Worm (Caenorhabditis elegans) whole organism, late embryonic: ENCODE data around the gene F14D7.6.
"Not testable (repeated sequence)": the region's sequence is repeated elsewhere in the genome, so short reads cannot be mapped to it uniquely, and the experiment has no call there.

ENCODE experiments used
- C38D4.7 ChIP-seq: fragments of 200-800 bp; sonication (Bioruptor generic); optimal IDR thresholded peaks from 2 replicates; lab custom pipeline; 2018; ENCODE audit warnings: mild to moderate bottlenecking, missing genetic modification characterization, moderate library complexity, missing compliant biosample characterization
- K02D7.2 ChIP-seq: sonication (generic microtip); optimal IDR thresholded peaks from 2 replicates; lab custom pipeline; 2017; ENCODE audit warnings: mild to moderate bottlenecking, missing genetic modification characterization, missing compliant biosample characterization
- Y22D7AL.16 ChIP-seq: sonication (generic microtip); optimal IDR thresholded peaks from 2 replicates; lab custom pipeline; 2016; ENCODE audit warnings: missing genetic modification characterization, missing compliant biosample characterization
- ahr-1 ChIP-seq: sonication (generic microtip); optimal IDR thresholded peaks from 2 replicates; lab custom pipeline; 2016; ENCODE audit warnings: missing genetic modification characterization, missing compliant biosample characterization
- ceh-14 ChIP-seq: sonication (generic microtip); optimal IDR thresholded peaks from 2 replicates; lab custom pipeline; 2016; ENCODE audit warnings: missing genotype, missing genetic modification characterization, missing compliant biosample characterization
- ceh-19 ChIP-seq: fragments of 200-800 bp; sonication (Bioruptor generic); optimal IDR thresholded peaks from 2 replicates; lab custom pipeline; 2018; ENCODE audit warnings: mild to moderate bottlenecking, missing genetic modification characterization, missing compliant biosample characterization
- ceh-22 ChIP-seq: sonication (generic microtip); optimal IDR thresholded peaks from 2 replicates; lab custom pipeline; 2017; ENCODE audit warnings: missing biosample characterization, missing genetic modification characterization
- ceh-24 ChIP-seq: sonication (generic microtip); optimal IDR thresholded peaks from 2 replicates; lab custom pipeline; 2016; ENCODE audit warnings: mild to moderate bottlenecking, missing genetic modification characterization, missing compliant biosample characterization
- ceh-30 ChIP-seq: fragments of 150-350 bp; optimal IDR thresholded peaks from 2 replicates; lab custom pipeline; 2014; ENCODE audit warnings: missing biosample characterization, missing genetic modification characterization
- ceh-34 ChIP-seq: sonication (generic microtip); optimal IDR thresholded peaks from 2 replicates; lab custom pipeline; 2016; ENCODE audit warnings: mild to moderate bottlenecking, missing genetic modification characterization, missing compliant biosample characterization
- ceh-45 ChIP-seq: fragments of 200-800 bp; sonication (Bioruptor generic); IDR thresholded peaks from 2 replicates; pipeline ENCODE4 v1.3.6; 2022; ENCODE audit warnings: missing genetic modification reagents, missing genetic modification characterization, missing compliant biosample characterization
- che-1 ChIP-seq: sonication (generic microtip); optimal IDR thresholded peaks from 2 replicates; lab custom pipeline; 2016; ENCODE audit warnings: mild to moderate bottlenecking, missing genetic modification characterization, missing compliant biosample characterization
- dmd-4 ChIP-seq: sonication (generic microtip); optimal IDR thresholded peaks from 2 replicates; lab custom pipeline; 2016; ENCODE audit warnings: borderline replicate concordance, missing genetic modification characterization, missing compliant biosample characterization
- elt-2 ChIP-seq: sonication (generic microtip); optimal IDR thresholded peaks from 2 replicates; lab custom pipeline; 2016; ENCODE audit warnings: missing genetic modification reagents, missing genetic modification characterization, missing compliant biosample characterization
- elt-4 ChIP-seq: sonication (generic microtip); optimal IDR thresholded peaks from 2 replicates; lab custom pipeline; 2016; ENCODE audit warnings: missing genetic modification characterization, missing compliant biosample characterization
- eyg-1 ChIP-seq: sonication (generic microtip); optimal IDR thresholded peaks from 2 replicates; lab custom pipeline; 2016; ENCODE audit warnings: missing genotype, missing genetic modification characterization, missing compliant biosample characterization
- fax-1 ChIP-seq: sonication (generic microtip); optimal IDR thresholded peaks from 2 replicates; lab custom pipeline; 2016; ENCODE audit warnings: missing genotype, missing genetic modification characterization, missing compliant biosample characterization
- fkh-10 ChIP-seq: fragments of 150-350 bp; optimal IDR thresholded peaks from 2 replicates; lab custom pipeline; 2014; ENCODE audit warnings: missing biosample characterization, missing genetic modification reagents, missing genetic modification characterization
- fkh-6 ChIP-seq: sonication (generic microtip); optimal IDR thresholded peaks from 2 replicates; lab custom pipeline; 2016; ENCODE audit warnings: missing genetic modification characterization, missing compliant biosample characterization
- hlh-15 ChIP-seq: sonication (generic microtip); optimal IDR thresholded peaks from 2 replicates; lab custom pipeline; 2016; ENCODE audit warnings: missing genetic modification characterization, missing compliant biosample characterization
- lim-6 ChIP-seq: sonication (generic microtip); optimal IDR thresholded peaks from 2 replicates; lab custom pipeline; 2016; ENCODE audit warnings: missing genetic modification characterization, missing compliant biosample characterization
- madf-2 ChIP-seq: sonication (generic microtip); optimal IDR thresholded peaks from 2 replicates; lab custom pipeline; 2017; ENCODE audit warnings: missing genetic modification characterization, missing compliant biosample characterization
- mec-3 ChIP-seq: sonication (generic microtip); optimal IDR thresholded peaks from 2 replicates; lab custom pipeline; 2016; ENCODE audit warnings: borderline replicate concordance, missing genetic modification characterization, missing compliant biosample characterization
- nhr-11 ChIP-seq: fragments of 150-350 bp; optimal IDR thresholded peaks from 2 replicates; lab custom pipeline; 2014; ENCODE audit warnings: missing biosample characterization, missing genetic modification characterization
- npax-4 ChIP-seq: sonication (generic microtip); optimal IDR thresholded peaks from 2 replicates; lab custom pipeline; 2016; ENCODE audit warnings: missing genetic modification characterization, missing compliant biosample characterization
- odd-2 ChIP-seq: sonication (generic microtip); optimal IDR thresholded peaks from 2 replicates; lab custom pipeline; 2017; ENCODE audit warnings: antibody characterized with exemption, mild to moderate bottlenecking, missing genetic modification characterization, missing compliant biosample characterization
- pag-3 ChIP-seq: sonication (generic microtip); optimal IDR thresholded peaks from 2 replicates; lab custom pipeline; 2016; ENCODE audit warnings: missing compliant biosample characterization, missing genetic modification characterization, borderline replicate concordance
- pat-9 ChIP-seq: fragments of 200-800 bp; sonication (Bioruptor generic); optimal IDR thresholded peaks from 2 replicates; lab custom pipeline; 2018; ENCODE audit warnings: mild to moderate bottlenecking, missing genetic modification characterization, moderate library complexity, missing compliant biosample characterization
- pha-2 ChIP-seq: sonication (generic microtip); optimal IDR thresholded peaks from 2 replicates; lab custom pipeline; 2017; ENCODE audit warnings: mild to moderate bottlenecking, missing genetic modification characterization, missing compliant biosample characterization
- pha-4 ChIP-seq: fragments of 150-350 bp; optimal IDR thresholded peaks from 2 replicates; lab custom pipeline; 2018; ENCODE audit warnings: missing biosample characterization, missing genetic modification reagents, missing genetic modification characterization
- pqm-1 ChIP-seq: sonication (generic microtip); optimal IDR thresholded peaks from 2 replicates; lab custom pipeline; 2016; ENCODE audit warnings: missing genetic modification characterization, missing compliant biosample characterization
- pros-1 ChIP-seq: fragments of 150-350 bp; optimal IDR thresholded peaks from 2 replicates; lab custom pipeline; 2014; ENCODE audit warnings: missing biosample characterization, missing genetic modification reagents, missing genetic modification characterization
- sdc-2 ChIP-seq: sonication (generic microtip); optimal IDR thresholded peaks from 2 replicates; lab custom pipeline; 2016; ENCODE audit warnings: missing genotype, missing genetic modification characterization, missing compliant biosample characterization
- tbx-7 ChIP-seq: sonication (generic microtip); optimal IDR thresholded peaks from 2 replicates; lab custom pipeline; 2016; ENCODE audit warnings: missing genotype, missing genetic modification characterization, missing compliant biosample characterization
- ttx-3 ChIP-seq: sonication (generic microtip); optimal IDR thresholded peaks from 2 replicates; lab custom pipeline; 2016; ENCODE audit warnings: missing genetic modification reagents, missing genetic modification characterization, missing compliant biosample characterization
- unc-3 ChIP-seq, 2 experiments: fragments of 200-800 bp in 1 of 2; sonication (Bioruptor generic) in 1 of 2; sonication (generic microtip) in 1 of 2; conservative IDR thresholded peaks in 1 of 2; optimal IDR thresholded peaks in 1 of 2; 2 replicates each; pipeline versions ENCODE4 v1.3.6 to Lab custom; 2016 to 2022; ENCODE audit warnings: missing compliant biosample characterization in 2 of 2, missing genetic modification characterization in 2 of 2, missing genetic modification reagents in 1 of 2
- unc-55 ChIP-seq: sonication (generic microtip); optimal IDR thresholded peaks from 2 replicates; lab custom pipeline; 2017; ENCODE audit warnings: missing biosample characterization, missing genetic modification reagents, missing genetic modification characterization
- unc-86 ChIP-seq: sonication (generic microtip); optimal IDR thresholded peaks from 2 replicates; lab custom pipeline; 2016; ENCODE audit warnings: missing genetic modification characterization, missing compliant biosample characterization
- zip-5 ChIP-seq: sonication (generic microtip); optimal IDR thresholded peaks from 2 replicates; lab custom pipeline; 2016; ENCODE audit warnings: missing genetic modification characterization, missing compliant biosample characterization
- ztf-16 ChIP-seq: sonication (generic microtip); optimal IDR thresholded peaks from 2 replicates; lab custom pipeline; 2017; ENCODE audit warnings: missing genetic modification characterization, missing compliant biosample characterization

The F14D7.6 gene

DNA sequence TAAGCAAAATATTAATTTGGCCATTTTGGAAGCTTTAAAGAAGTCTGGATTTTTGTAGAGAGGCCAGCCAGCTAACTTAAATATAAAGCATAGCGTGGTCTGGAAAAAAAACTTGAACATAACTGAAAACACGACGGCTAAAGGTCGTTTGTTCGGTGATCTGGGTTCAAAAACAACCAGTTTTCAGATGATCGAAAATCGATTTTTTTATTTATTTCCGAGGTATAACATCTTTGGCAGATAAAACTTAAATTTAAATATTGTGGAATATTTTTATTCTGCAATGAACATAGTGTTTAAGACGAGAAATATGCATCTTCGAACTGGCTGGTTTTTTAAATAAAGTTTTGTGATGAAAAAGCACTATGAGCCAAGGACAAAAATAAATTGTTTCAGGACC lies 32.6 kb upstream of the F14D7.6 start, which contains the start of gene F40G12.4:
TSS of gene F40G12.4 (minus strand) at position 101 of the 400 bp plus-strand sequence.
- TF ChIP-seq ceh-34 (tag; lab: Kevin White, UChicago), result no peak
- no peak for TF ChIP-seq K02D7.2
- no peak for TF ChIP-seq tbx-7 (tag; lab: Kevin White, UChicago)
- TF ChIP-seq pat-9 (tag; lab: Kevin White, UChicago), result no peak
- TF ChIP-seq pha-4, result no peak
- TF ChIP-seq mec-3 (tag; lab: Kevin White, UChicago), result no peak
- no peak for TF ChIP-seq ceh-19 (GFP tag; lab: Kevin White, UChicago)
- TF ChIP-seq, all 69 proteins: peak for 0

DNA sequence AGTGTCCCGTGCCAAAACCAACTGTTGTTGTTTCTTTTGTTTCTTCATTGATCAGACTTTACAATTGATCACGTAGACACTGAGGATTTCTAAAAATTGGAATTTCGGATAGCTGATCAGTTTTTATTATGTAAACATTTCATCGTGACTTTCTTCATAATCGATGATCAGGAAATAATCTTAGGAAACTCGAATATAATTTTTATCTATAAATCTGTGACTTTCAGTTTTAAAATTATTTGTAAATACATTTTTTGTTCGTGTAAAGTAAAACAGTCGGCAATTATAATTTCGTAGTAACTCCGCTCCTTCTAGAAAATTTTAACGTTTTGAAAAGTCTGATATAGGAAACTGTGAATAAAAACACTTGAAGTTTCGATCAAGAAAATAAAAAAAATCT lies 30.5 kb upstream of the F14D7.6 start, which contains the start of gene F40G12.5:
TSS of gene F40G12.5 (minus strand) at position 101 of the 400 bp plus-strand sequence.
- TF ChIP-seq ceh-30, result no peak
- no peak for TF ChIP-seq fkh-10 (GFP tag; lab: Kevin White, UChicago)
- no peak for TF ChIP-seq npax-4
- no peak for TF ChIP-seq ceh-45
- no peak for TF ChIP-seq madf-2 (tag; lab: Kevin White, UChicago)
- TF ChIP-seq dmd-4 (tag; lab: Kevin White, UChicago), result no peak
- no peak for TF ChIP-seq elt-4
- no peak for TF ChIP-seq pag-3 (tag; lab: Kevin White, UChicago)
- no peak for TF ChIP-seq eyg-1 (tag; lab: Kevin White, UChicago)
- no peak for TF ChIP-seq pha-2
- TF ChIP-seq ceh-22 (tag; lab: Kevin White, UChicago), result no peak

DNA sequence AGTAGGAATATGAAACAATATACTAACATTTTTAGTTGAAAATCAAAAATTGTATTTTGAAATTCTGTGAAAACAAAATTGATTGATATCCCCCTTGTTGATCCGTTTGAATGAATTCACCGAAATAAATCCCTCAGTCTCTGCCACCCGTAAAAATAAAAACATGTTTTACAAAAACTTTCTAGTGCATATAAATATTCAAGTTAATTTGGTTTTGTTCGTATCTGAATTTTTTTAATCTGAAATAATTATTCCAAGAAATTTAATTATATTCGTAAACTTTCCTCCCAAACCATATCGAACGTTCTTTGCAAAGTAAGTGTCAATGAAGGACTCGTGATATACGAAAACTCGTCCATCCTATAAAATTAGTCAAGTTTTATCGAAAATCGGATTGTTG lies 28.2 kb upstream of the F14D7.6 start, which contains the start of gene F40G12.6:
TSS of gene F40G12.6 (minus strand) at position 101 of the 400 bp plus-strand sequence.
- no peak for TF ChIP-seq ceh-45
- TF ChIP-seq pros-1 (tag; lab: Kevin White, UChicago), result no peak
- TF ChIP-seq lim-6 (tag; lab: Kevin White, UChicago), result no peak
- TF ChIP-seq ttx-3, result no peak
- no peak for TF ChIP-seq zip-5
- no peak for TF ChIP-seq madf-2 (tag; lab: Kevin White, UChicago)
- no peak for TF ChIP-seq unc-86 (tag; lab: Kevin White, UChicago)
- TF ChIP-seq C38D4.7 (GFP tag; lab: Kevin White, UChicago), result no peak
- TF ChIP-seq odd-2 (tag; lab: Kevin White, UChicago), result no peak
- no peak for TF ChIP-seq fax-1 (tag; lab: Kevin White, UChicago)
- no peak for TF ChIP-seq elt-4
- TF ChIP-seq fkh-6 (tag; lab: Kevin White, UChicago), result no peak
- no peak for TF ChIP-seq ztf-16 (tag; lab: Kevin White, UChicago)
- no peak for TF ChIP-seq nhr-11
- TF ChIP-seq npax-4, result no peak
- TF ChIP-seq ceh-19 (GFP tag; lab: Kevin White, UChicago), result no peak
- TF ChIP-seq ceh-24 (tag; lab: Kevin White, UChicago), result no peak
- no peak for TF ChIP-seq unc-55

DNA sequence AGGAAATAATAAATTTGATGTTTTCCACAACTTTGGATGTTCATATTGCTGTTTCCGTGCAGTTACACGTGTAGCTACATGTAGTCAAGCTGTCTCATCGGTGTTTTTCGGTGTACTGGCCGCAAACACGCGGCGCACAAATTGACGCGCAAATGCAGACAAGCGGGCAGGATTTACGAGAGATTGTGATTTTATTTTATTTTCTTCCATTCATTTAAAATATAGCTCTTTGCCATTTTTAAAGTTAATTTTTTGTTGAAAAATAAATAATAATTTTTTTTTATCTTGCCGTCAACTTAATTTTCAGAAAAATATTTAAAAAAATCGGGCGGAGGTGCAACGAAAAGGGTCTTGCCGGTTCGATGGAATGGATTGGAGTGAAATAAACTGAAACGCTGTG lies 26.9 kb upstream of the F14D7.6 start, which contains the start of gene F40G12.7:
TSS of gene F40G12.7 (plus strand) at position 301 of the 400 bp plus-strand sequence.
- TF ChIP-seq elt-2 (tag; lab: Kevin White, UChicago); ceh-14; pros-1 (tag; lab: Kevin White, UChicago): not testable (repeated sequence)

DNA sequence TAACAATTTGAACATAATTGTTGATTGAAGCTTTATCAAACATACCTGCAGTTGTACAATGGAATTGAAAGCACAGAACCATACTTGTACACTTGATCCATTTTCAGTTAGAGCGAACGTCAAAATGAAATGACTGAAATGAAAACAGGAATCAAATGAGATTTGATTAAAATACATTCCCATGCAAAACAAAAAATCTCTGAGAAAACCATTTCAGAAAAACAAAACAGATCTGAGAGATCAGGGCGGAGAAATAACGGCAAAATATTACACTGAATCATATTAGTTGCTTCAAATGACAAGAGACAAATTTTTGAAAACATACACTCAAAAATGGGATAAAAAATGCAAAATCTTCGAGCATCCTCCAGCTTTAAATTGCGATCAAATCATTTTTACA lies 21.4 kb upstream of the F14D7.6 start, which contains the start of gene srt-33:
TSS of gene srt-33 (minus strand) at position 101 of the 400 bp plus-strand sequence.
- TF ChIP-seq pqm-1 (tag; lab: Kevin White, UChicago) (no peak), elt-2 (tag; lab: Kevin White, UChicago) (no peak), Y22D7AL.16 (tag; lab: Kevin White, UChicago) (no peak), fax-1 (tag; lab: Kevin White, UChicago) (no peak), fkh-6 (tag; lab: Kevin White, UChicago) (no peak), sdc-2 (tag; lab: Kevin White, UChicago) (no peak), hlh-15 (no peak), eyg-1 (tag; lab: Kevin White, UChicago) (no peak), che-1 (tag; lab: Kevin White, UChicago) (no peak), ceh-45 (no peak), fkh-10 (GFP tag; lab: Kevin White, UChicago) (no peak), ceh-24 (tag; lab: Kevin White, UChicago) (no peak), pros-1 (tag; lab: Kevin White, UChicago) (no peak), lim-6 (tag; lab: Kevin White, UChicago) (no peak), dmd-4 (tag; lab: Kevin White, UChicago) (no peak), ahr-1 (no peak), pha-4 (no peak), unc-3 (GFP tag; conservative IDR thresholded peaks at IDR 0.05; lab: Robert Waterston, UW) (no peak), unc-3 (tag; optimal IDR thresholded peaks at IDR 0.05; lab: Kevin White, UChicago) (no peak), C38D4.7 (GFP tag; lab: Kevin White, UChicago) (no peak)
